Worm (Caenorhabditis elegans): Measurements from ENCODE around the gene fipr-5.

The fipr-5 gene

DNA sequence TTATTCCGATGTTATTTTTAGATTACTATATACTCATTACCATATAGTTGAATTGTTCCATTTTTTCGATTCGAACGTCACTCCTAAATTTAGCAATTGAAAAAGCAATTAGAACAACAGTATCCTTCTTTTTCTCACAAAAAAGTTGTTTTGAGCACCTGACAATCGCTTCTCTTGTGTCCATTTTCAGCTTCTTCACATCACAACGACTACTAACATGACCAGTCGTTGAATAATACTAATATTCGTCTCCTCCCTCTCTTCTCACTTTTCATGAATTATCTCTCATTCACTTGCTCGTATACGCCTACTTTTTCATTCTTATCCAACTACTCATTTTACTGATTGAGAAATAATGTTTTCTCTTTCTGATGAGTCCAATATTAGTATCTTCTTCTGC lies 4.5 kb downstream of the fipr-5 start, which contains the start of gene ZK856.14:
TSS of gene ZK856.14 (plus strand) at position 301 of the 400 bp plus-strand sequence.
- TF ChIP-seq aly-2 (tag; optimal IDR thresholded peaks at IDR 0.05) (no peak), ceh-28 (tag; optimal IDR thresholded peaks at IDR 0.05) (no peak), nhr-237 (tag; optimal IDR thresholded peaks at IDR 0.05) (no peak), fkh-10 (GFP tag; optimal IDR thresholded peaks at IDR 0.05) (no peak), jun-1 (tag; optimal IDR thresholded peaks at IDR 0.05) (no peak), hmg-11 (tag; optimal IDR thresholded peaks at IDR 0.05) (no peak), zag-1 (tag; optimal IDR thresholded peaks at IDR 0.05) (no peak), egl-27 (tag; optimal IDR thresholded peaks at IDR 0.05) (no peak), nhr-28 (tag; optimal IDR thresholded peaks at IDR 0.05) (no peak), pha-4 (tag; optimal IDR thresholded peaks at IDR 0.05) (no peak)

DNA sequence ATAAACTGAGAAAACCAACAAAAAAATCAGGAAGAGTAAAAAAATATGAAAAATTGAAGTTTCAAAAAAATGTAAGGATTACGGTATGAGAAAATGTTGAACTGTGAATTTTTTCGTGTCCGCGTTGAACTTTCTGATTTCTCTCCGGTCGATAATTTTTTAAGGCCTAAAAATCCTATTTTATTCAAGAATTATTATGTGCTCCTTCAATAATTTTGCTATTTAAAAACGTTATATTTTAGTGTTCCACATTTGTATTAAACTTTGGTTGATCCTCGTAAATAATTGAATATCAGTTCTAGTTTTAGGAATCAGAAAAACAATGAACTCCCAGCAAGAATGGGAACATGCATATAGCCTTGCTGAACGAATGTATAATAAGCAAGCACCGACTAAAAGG lies 8.6 kb downstream of the fipr-5 start, which contains the start of gene hpo-40:
TSS of gene hpo-40 (plus strand) at position 301 of the 400 bp plus-strand sequence.
- no peak for TF ChIP-seq nhr-28 (tag; optimal IDR thresholded peaks at IDR 0.05)
- TF ChIP-seq fkh-2 (tag; optimal IDR thresholded peaks at IDR 0.05): no peak
- TF ChIP-seq nhr-23 (tag; optimal IDR thresholded peaks at IDR 0.05): no peak
- TF ChIP-seq unc-39 (tag; optimal IDR thresholded peaks at IDR 0.05): no peak

DNA sequence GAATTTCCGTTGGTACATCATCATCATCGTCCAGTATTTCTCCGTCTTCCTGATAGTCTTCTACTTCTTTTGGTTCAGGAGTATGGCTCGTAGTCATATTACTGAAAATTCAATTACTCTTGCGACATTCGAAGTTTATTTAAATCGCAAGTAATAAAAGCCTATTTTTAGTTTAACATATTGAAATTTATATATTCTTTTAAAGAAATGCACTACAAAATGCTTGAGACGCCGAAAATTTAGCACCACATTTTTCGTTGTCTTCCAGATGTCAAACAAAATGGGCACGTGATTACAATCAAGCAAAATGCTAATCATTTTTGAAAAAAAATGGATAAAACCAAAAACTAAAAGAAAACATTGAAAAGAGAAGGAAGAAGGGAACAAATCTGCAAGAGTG lies 9.2 kb downstream of the fipr-5 start, which contains the start of gene zhit-3:
TSS of gene zhit-3 (minus strand) at position 101 of the 400 bp plus-strand sequence.
- TF ChIP-seq ztf-11 (tag; optimal IDR thresholded peaks at IDR 0.05): no peak
- no peak for TF ChIP-seq egl-5 (tag; optimal IDR thresholded peaks at IDR 0.05)
- TF ChIP-seq hmg-11 (tag; optimal IDR thresholded peaks at IDR 0.05): no peak
- no peak for TF ChIP-seq mml-1 (tag; optimal IDR thresholded peaks at IDR 0.05)

DNA sequence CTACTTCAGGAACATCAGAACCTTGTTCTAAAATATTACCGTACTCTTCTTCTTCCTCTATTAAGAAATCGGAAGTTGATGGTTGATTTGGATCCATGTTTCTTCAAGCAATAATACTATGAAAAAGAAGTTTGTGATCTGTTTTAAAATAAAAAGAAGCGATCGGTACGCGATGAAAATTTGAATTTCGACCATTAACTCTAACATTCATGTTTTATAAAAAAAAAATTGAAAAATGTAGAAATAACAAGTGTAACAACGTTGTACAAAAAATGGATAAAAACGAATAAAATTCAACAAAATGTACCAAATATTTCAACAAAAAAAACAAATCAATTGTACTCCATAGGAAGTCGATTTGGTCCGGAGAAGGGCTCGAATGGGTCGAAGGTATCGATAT lies 11.0 kb downstream of the fipr-5 start, which contains the start of gene tftc-3:
TSS of gene tftc-3 (minus strand) at position 101 of the 400 bp plus-strand sequence.
- no peak for TF ChIP-seq nhr-11 (tag; optimal IDR thresholded peaks at IDR 0.05)
- no peak for TF ChIP-seq pha-4 (tag; optimal IDR thresholded peaks at IDR 0.05)
- TF ChIP-seq fkh-10 (GFP tag; optimal IDR thresholded peaks at IDR 0.05): no peak
- TF ChIP-seq elt-1 (tag; optimal IDR thresholded peaks at IDR 0.05): no peak
- TF ChIP-seq egl-5 (tag; optimal IDR thresholded peaks at IDR 0.05): no peak

DNA sequence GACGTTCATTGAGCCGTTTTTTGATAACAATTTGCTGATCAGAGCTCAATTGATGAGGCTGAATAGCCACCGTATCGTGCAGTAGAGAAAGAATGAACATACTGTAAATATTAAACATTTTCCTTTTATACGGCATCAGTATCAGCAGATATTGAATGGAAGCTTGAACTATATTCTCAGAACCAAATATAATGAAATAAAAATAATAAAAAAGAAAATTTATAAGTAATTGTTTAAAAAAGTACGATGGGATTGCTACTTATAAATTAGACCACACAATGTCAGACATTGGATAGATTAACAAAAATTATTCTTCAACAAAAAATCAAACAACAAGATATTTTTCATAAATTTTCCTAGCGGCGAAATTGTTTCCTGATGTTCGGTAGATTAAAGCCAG lies 14.7 kb downstream of the fipr-5 start, which contains the start of gene rpc-25:
TSS of gene rpc-25 (minus strand) at position 101 of the 400 bp plus-strand sequence.
- TF ChIP-seq nhr-23 (tag; optimal IDR thresholded peaks at IDR 0.05) (no peak), ztf-11 (tag; optimal IDR thresholded peaks at IDR 0.05) (no peak), ama-1 (optimal IDR thresholded peaks at IDR 0.05) (no peak), mdl-1 (tag; optimal IDR thresholded peaks at IDR 0.05) (no peak), nhr-237 (tag; optimal IDR thresholded peaks at IDR 0.05) (no peak), nhr-67 (tag; optimal IDR thresholded peaks at IDR 0.05) (no peak)

DNA sequence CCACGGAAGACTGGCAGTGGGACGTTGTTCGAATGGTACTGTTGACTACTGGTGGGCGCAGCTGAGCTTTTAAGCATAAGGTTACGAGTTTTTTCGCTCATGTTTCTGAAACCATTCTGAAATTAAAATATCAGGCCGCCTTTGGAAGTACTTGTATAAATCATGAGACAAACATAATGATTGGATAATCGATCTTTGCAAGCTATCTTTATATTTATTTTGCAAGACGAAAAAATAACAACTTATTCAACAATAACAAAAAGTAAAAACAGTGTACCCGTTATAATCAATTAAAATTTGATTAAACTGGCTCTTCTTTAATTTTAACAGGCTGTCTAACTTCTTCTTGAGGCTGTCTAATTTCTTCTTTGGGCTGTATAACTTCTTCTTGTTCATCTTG lies 15.7 kb downstream of the fipr-5 start, which contains the start of gene ZK856.16:
TSS of gene ZK856.16 (minus strand) at position 101 of the 400 bp plus-strand sequence.
- TF ChIP-seq unc-62 (GFP tag; optimal IDR thresholded peaks at IDR 0.05) (no peak), ztf-11 (tag; optimal IDR thresholded peaks at IDR 0.05) (no peak), skn-1 (tag; optimal IDR thresholded peaks at IDR 0.05) (no peak), ama-1 (optimal IDR thresholded peaks at IDR 0.05) (no peak), egl-5 (tag; optimal IDR thresholded peaks at IDR 0.05) (no peak), nhr-76 (tag; optimal IDR thresholded peaks at IDR 0.05) (no peak), ceh-82 (tag; optimal IDR thresholded peaks at IDR 0.05) (no peak), ceh-9 (tag; optimal IDR thresholded peaks at IDR 0.05) (no peak), nhr-237 (tag; optimal IDR thresholded peaks at IDR 0.05) (no peak)

DNA sequence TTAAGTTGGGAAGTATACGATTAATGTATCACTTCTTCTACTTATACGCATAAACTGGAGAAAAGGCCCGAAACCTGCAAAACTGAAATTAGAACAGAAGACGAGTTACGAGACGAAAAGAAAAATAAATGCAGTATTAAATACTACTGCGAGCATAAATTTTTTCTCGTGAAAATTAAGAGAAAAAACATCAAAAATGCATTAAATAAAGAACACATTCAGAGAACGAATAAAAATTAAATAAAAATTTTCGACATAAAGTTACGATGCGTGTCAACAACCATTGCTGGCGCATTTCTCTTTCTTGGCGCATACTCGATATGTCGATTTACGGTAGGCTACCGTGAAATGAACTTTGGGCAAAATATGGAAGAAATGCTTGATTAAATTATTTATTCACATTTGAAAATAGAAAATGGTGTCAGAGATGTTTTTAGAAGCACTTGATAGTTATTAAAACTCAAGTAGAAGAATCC lies 16.3 kb downstream of the fipr-5 start, which contains the start of the genes ZK856.19 and ZK856.11:
TSS of gene ZK856.19 (minus strand) at position 51 of the 476 bp plus-strand sequence.
TSS of gene ZK856.11 (minus strand) at position 76 of the 476 bp plus-strand sequence.
- TF ChIP-seq hmg-11 (tag; optimal IDR thresholded peaks at IDR 0.05): peak; percentile 28
- peak; percentile 88 for TF ChIP-seq pha-4 (tag; optimal IDR thresholded peaks at IDR 0.05)
- peak; percentile 29 for TF ChIP-seq tbx-2 (tag; optimal IDR thresholded peaks at IDR 0.05)
- TF ChIP-seq egl-5 (tag; optimal IDR thresholded peaks at IDR 0.05): no peak
- peak; percentile 92 for TF ChIP-seq lin-15B (tag; optimal IDR thresholded peaks at IDR 0.05)
- no peak for TF ChIP-seq eor-1 (tag; optimal IDR thresholded peaks at IDR 0.05)
- TF ChIP-seq snpc-4 (tag; optimal IDR thresholded peaks at IDR 0.05): peak; percentile 60
- TF ChIP-seq jun-1 (tag; optimal IDR thresholded peaks at IDR 0.05): peak; percentile 39
- TF ChIP-seq elt-2 (tag; optimal IDR thresholded peaks at IDR 0.05): peak; percentile 43
- TF ChIP-seq ceh-28 (tag; optimal IDR thresholded peaks at IDR 0.05): peak; percentile 33
- peak; percentile 61 for TF ChIP-seq nfya-1 (tag; optimal IDR thresholded peaks at IDR 0.05; ENCODE audit: insufficient read depth)
- TF ChIP-seq nhr-23 (tag; optimal IDR thresholded peaks at IDR 0.05): peak; percentile 68
- TF ChIP-seq R02D3.7 (tag; optimal IDR thresholded peaks at IDR 0.05): peak; percentile 86
- peak; percentile 30 for TF ChIP-seq pqm-1 (tag; optimal IDR thresholded peaks at IDR 0.05)
- no peak for TF ChIP-seq lin-39 (tag; optimal IDR thresholded peaks at IDR 0.05)
- TF ChIP-seq nhr-43 (tag; optimal IDR thresholded peaks at IDR 0.05; ENCODE audit: poor library complexity, severe bottlenecking): peak; percentile 59
- peak; percentile 28 for TF ChIP-seq fkh-10 (GFP tag; optimal IDR thresholded peaks at IDR 0.05)
- no peak for TF ChIP-seq nhr-237 (tag; optimal IDR thresholded peaks at IDR 0.05)
- TF ChIP-seq lsy-12 (tag; optimal IDR thresholded peaks at IDR 0.05): peak; percentile 68
- TF ChIP-seq fkh-2 (tag; optimal IDR thresholded peaks at IDR 0.05): no peak
- no peak for TF ChIP-seq skn-1 (tag; optimal IDR thresholded peaks at IDR 0.05)

All from whole organism, L3 larva.